Worm (Caenorhabditis elegans): Measurements from ENCODE around the gene K12H6.2.

- TF ChIP-seq ama-1 (optimal IDR thresholded peaks at IDR 0.05) = no peak
- TF ChIP-seq C34F6.9 (tag; optimal IDR thresholded peaks at IDR 0.05) = no peak
- TF ChIP-seq zag-1 (tag; optimal IDR thresholded peaks at IDR 0.05) = no peak
- no peak for TF ChIP-seq unc-62 (GFP tag; optimal IDR thresholded peaks at IDR 0.05)
- no peak for TF ChIP-seq nhr-77 (tag; optimal IDR thresholded peaks at IDR 0.05)
- TF ChIP-seq dmd-4 (tag; optimal IDR thresholded peaks at IDR 0.05) = no peak
- TF ChIP-seq mdl-1 (tag; optimal IDR thresholded peaks at IDR 0.05) = no peak
- TF ChIP-seq nhr-10 (tag; optimal IDR thresholded peaks at IDR 0.05) = no peak
- TF ChIP-seq ztf-4 (tag; optimal IDR thresholded peaks at IDR 0.05) = no peak
- TF ChIP-seq R02D3.7 (tag; optimal IDR thresholded peaks at IDR 0.05) = no peak
- no peak for TF ChIP-seq lin-39 (tag; optimal IDR thresholded peaks at IDR 0.05)
Observed at ce11 chrII:2780804-2781203, 34.5 kb downstream of the K12H6.2 start.

Data from whole organism, L2 larva.